Worm (Caenorhabditis elegans) whole organism, L1 larva: ENCODE results near the gene srgp-1.

Experiments used
- C04F5.9 ChIP-seq: sonication (generic microtip); optimal IDR thresholded peaks from 2 replicates; lab custom pipeline; 2016; ENCODE audit warnings: missing genetic modification characterization, missing compliant biosample characterization
- C16A3.4 ChIP-seq: fragments of 150-350 bp; optimal IDR thresholded peaks from 2 replicates; lab custom pipeline; 2014; ENCODE audit warnings: missing biosample characterization, missing genetic modification characterization
- aha-1 ChIP-seq: fragments of 150-350 bp; optimal IDR thresholded peaks from 2 replicates; lab custom pipeline; 2014; ENCODE audit warnings: missing biosample characterization, missing genetic modification characterization
- alr-1 ChIP-seq: fragments of 200-800 bp; sonication (Bioruptor generic); optimal IDR thresholded peaks from 2 replicates; lab custom pipeline; 2018; ENCODE audit warnings: borderline replicate concordance, mild to moderate bottlenecking, missing genetic modification characterization, missing compliant biosample characterization
- ces-1 ChIP-seq: fragments of 150-350 bp; optimal IDR thresholded peaks from 2 replicates; lab custom pipeline; 2014; ENCODE audit warnings: missing biosample characterization, missing genetic modification reagents, missing genetic modification characterization
- dsc-1 ChIP-seq: sonication (generic microtip); optimal IDR thresholded peaks from 2 replicates; lab custom pipeline; 2016; ENCODE audit warnings: mild to moderate bottlenecking, missing genetic modification characterization, missing compliant biosample characterization
- efl-1 ChIP-seq, 4 experiments: fragments of 150-350 bp; optimal IDR thresholded peaks in 3 of 4; peaks in 1 of 4; 1 replicate in 1 of 4; 2 replicates in 3 of 4; lab custom pipeline; 2014; ENCODE audit warnings: missing biosample characterization in 2 of 4, missing genetic modification characterization in 2 of 4, missing genetic modification reagents in 2 of 4
- egl-27 ChIP-seq, 2 experiments: fragments of 150-350 bp in 1 of 2; sonication (generic microtip); optimal IDR thresholded peaks; 3 replicates each; lab custom pipeline; 2017 to 2018; ENCODE audit warnings: missing biosample characterization in 2 of 2, missing genetic modification characterization in 2 of 2, missing genetic modification reagents in 2 of 2
- elt-2 ChIP-seq: sonication (generic microtip); optimal IDR thresholded peaks from 2 replicates; lab custom pipeline; 2016; ENCODE audit warnings: missing genetic modification characterization, mild to moderate bottlenecking, inconsistent platforms, missing compliant biosample characterization, missing genetic modification reagents
- fkh-10 ChIP-seq: sonication (generic microtip); optimal IDR thresholded peaks from 2 replicates; lab custom pipeline; 2017; ENCODE audit warnings: missing biosample characterization, missing genetic modification reagents, missing genetic modification characterization
- fkh-8 ChIP-seq: sonication (generic microtip); optimal IDR thresholded peaks from 2 replicates; lab custom pipeline; 2016; ENCODE audit warnings: mild to moderate bottlenecking, missing genetic modification characterization, missing compliant biosample characterization
- hlh-17 ChIP-seq: fragments of 200-800 bp; sonication (Bioruptor generic); optimal IDR thresholded peaks from 2 replicates; lab custom pipeline; 2018; ENCODE audit warnings: missing genetic modification characterization, mild to moderate bottlenecking, missing compliant biosample characterization, moderate library complexity, borderline replicate concordance
- hpl-2 ChIP-seq: fragments of 150-350 bp; optimal IDR thresholded peaks from 2 replicates; lab custom pipeline; 2014; ENCODE audit warnings: missing biosample characterization, missing genetic modification reagents, missing genetic modification characterization
- irx-1 ChIP-seq: sonication (generic microtip); optimal IDR thresholded peaks from 2 replicates; lab custom pipeline; 2016; ENCODE audit warnings: missing genetic modification characterization, missing compliant biosample characterization
- isw-1 ChIP-seq: fragments of 200-800 bp; sonication (Bioruptor generic); IDR thresholded peaks from 2 replicates; pipeline ENCODE4 v1.3.6; 2022; ENCODE audit warnings: missing genetic modification characterization, missing compliant biosample characterization
- lin-14 ChIP-seq: fragments of 200-800 bp; sonication (Bioruptor generic); optimal IDR thresholded peaks from 2 replicates; lab custom pipeline; 2018; ENCODE audit warnings: mild to moderate bottlenecking, missing genetic modification characterization, moderate library complexity, missing compliant biosample characterization
- mep-1 ChIP-seq: fragments of 150-350 bp; optimal IDR thresholded peaks from 2 replicates; lab custom pipeline; 2014; ENCODE audit warnings: missing biosample characterization, missing genetic modification characterization
- nhr-11 ChIP-seq: fragments of 150-350 bp; optimal IDR thresholded peaks from 2 replicates; lab custom pipeline; 2014; ENCODE audit warnings: missing biosample characterization, missing genetic modification characterization
- nhr-19 ChIP-seq: fragments of 200-800 bp; sonication (Bioruptor generic); conservative IDR thresholded peaks from 2 replicates; pipeline ENCODE4 v1.3.6; 2022; ENCODE audit warnings: missing genetic modification characterization, missing compliant biosample characterization
- nhr-77 ChIP-seq: fragments of 150-350 bp; optimal IDR thresholded peaks from 2 replicates; lab custom pipeline; 2014; ENCODE audit warnings: missing biosample characterization, missing genetic modification characterization
- nhr-84 ChIP-seq: sonication (generic microtip); optimal IDR thresholded peaks from 2 replicates; lab custom pipeline; 2017; ENCODE audit warnings: missing biosample characterization, missing genetic modification characterization
- nhr-90 ChIP-seq: sonication (generic microtip); optimal IDR thresholded peaks from 2 replicates; lab custom pipeline; 2016; ENCODE audit warnings: mild to moderate bottlenecking, missing genetic modification characterization, missing compliant biosample characterization; ENCODE audit not compliant: poor library complexity
- pag-3 ChIP-seq: sonication (generic microtip); optimal IDR thresholded peaks from 2 replicates; lab custom pipeline; 2017; ENCODE audit warnings: missing genetic modification characterization, mild to moderate bottlenecking, missing compliant biosample characterization, antibody characterized with exemption, borderline replicate concordance; ENCODE audit not compliant: insufficient read depth
- rnt-1 ChIP-seq: sonication (generic microtip); optimal IDR thresholded peaks from 2 replicates; lab custom pipeline; 2016; ENCODE audit warnings: mild to moderate bottlenecking, missing genetic modification characterization, moderate library complexity, missing compliant biosample characterization
- skn-1 ChIP-seq: fragments of 150-350 bp; optimal IDR thresholded peaks from 2 replicates; lab custom pipeline; 2014; ENCODE audit warnings: missing biosample characterization, missing genetic modification characterization
- snpc-4 ChIP-seq: fragments of 150-350 bp; optimal IDR thresholded peaks from 2 replicates; lab custom pipeline; 2014; ENCODE audit warnings: missing biosample characterization, missing genetic modification characterization
- sptf-1 ChIP-seq: fragments of 150-350 bp; optimal IDR thresholded peaks from 2 replicates; lab custom pipeline; 2014; ENCODE audit warnings: missing biosample characterization, missing genetic modification characterization
- unc-130 ChIP-seq: fragments of 150-350 bp; optimal IDR thresholded peaks from 2 replicates; lab custom pipeline; 2017; ENCODE audit warnings: missing biosample characterization, missing genetic modification characterization, inconsistent platforms
- unc-30 ChIP-seq: sonication (generic microtip); optimal IDR thresholded peaks from 2 replicates; lab custom pipeline; 2017; ENCODE audit warnings: missing biosample characterization, missing genetic modification characterization
- unc-86 ChIP-seq: sonication (generic microtip); optimal IDR thresholded peaks from 2 replicates; lab custom pipeline; 2016; ENCODE audit warnings: missing genetic modification characterization, missing compliant biosample characterization
- zip-4 ChIP-seq: fragments of 200-800 bp; sonication (Bioruptor generic); optimal IDR thresholded peaks from 2 replicates; lab custom pipeline; 2018; ENCODE audit warnings: mild to moderate bottlenecking, missing genetic modification characterization, moderate library complexity, missing compliant biosample characterization
- ztf-11 ChIP-seq, 2 experiments: sonication (generic microtip); optimal IDR thresholded peaks; 2 replicates each; lab custom pipeline; 2016 to 2017; ENCODE audit warnings: missing genetic modification characterization in 2 of 2, missing biosample characterization in 1 of 2, missing compliant biosample characterization in 1 of 2
- ztf-4 ChIP-seq: fragments of 150-350 bp; optimal IDR thresholded peaks from 2 replicates; lab custom pipeline; 2014; ENCODE audit warnings: missing biosample characterization, missing genetic modification characterization

The srgp-1 gene

DNA sequence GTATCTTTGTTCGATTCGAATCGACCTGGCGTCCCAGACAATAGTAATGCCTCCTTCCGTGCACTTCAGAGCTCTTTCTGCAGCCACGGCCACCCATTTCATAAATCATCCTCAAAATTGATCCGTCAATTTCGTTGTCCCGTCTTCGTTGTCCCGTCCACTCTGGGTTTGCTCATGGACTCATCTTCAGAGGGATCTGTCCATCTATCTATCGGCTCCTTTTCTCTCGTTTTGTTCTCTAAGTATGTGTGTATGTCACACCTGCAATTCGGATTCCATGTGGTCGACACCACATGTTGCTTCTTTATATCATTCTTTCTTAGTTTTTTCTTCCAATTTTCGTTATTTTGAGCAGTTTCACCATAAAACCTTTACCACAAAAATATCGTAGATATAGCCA lies 2.2 kb downstream of the srgp-1 start (continued):
- TF ChIP-seq unc-86 (tag; lab: Kevin White, UChicago) (no peak), ztf-11 (tag; optimal IDR thresholded peaks at IDR 0.05; lab: Kevin White, UChicago) (no peak), hpl-2 (GFP tag; lab: Kevin White, UChicago) (no peak), unc-30 (tag; lab: Kevin White, UChicago) (no peak), irx-1 (no peak), unc-130 (tag; lab: Kevin White, UChicago) (peak; percentile 8), mep-1 (tag; lab: Kevin White, UChicago) (no peak), ztf-4 (tag; lab: Kevin White, UChicago) (no peak), dsc-1 (tag; lab: Kevin White, UChicago) (peak; percentile 66), skn-1 (tag; lab: Kevin White, UChicago) (no peak), pag-3 (tag; lab: Kevin White, UChicago) (no peak)

DNA sequence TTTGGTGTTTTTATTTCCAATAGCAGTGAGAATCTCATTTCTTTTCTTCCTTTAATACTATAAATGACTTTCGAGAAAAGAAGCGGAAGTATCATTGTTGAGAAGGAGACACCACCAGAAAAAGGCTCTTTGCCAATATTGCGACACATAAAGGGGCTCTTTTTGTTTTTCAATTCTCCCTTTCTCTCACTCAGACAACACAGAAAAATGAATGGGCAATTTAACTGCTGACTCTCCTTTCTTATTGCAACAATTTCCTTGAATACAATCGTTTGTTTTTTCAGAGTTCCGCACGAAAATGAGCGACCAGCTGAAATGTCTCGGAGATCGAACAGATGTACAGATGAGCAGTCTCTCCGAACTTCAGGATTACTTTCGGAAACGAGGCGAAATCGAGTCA lies 4.0 kb downstream of the srgp-1 start:
- TF ChIP-seq nhr-11 (tag; lab: Kevin White, UChicago) = no peak
- no peak for TF ChIP-seq C16A3.4 (tag; lab: Kevin White, UChicago)
- TF ChIP-seq isw-1 (GFP tag; lab: Robert Waterston, UW) = no peak
- TF ChIP-seq lin-14 (GFP tag; lab: Kevin White, UChicago) = peak; percentile 25
- TF ChIP-seq ces-1 (GFP tag; lab: Kevin White, UChicago) = no peak

DNA sequence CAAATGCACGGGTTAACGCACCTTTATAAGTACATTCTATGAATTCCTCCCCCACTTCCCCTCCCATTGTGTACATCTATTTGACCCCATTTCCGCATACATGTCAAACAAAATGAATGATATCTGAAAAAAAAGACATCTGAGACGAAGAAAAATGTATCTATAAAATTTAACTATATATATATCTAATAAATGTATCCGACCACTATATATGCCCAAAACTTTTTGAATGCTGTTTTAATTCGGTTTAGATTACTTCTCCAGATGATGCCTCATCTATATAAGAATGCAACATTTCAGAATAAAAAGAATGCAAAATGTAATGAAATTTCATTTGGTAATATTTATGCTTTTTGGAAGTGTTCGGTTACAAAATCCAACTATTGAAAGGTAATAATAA lies 8.2 kb downstream of the srgp-1 start, which contains the start of gene rib-1:
rib-1 (plus strand) TSS at position 301 of the 400 bp plus-strand sequence.
- TF ChIP-seq C04F5.9 (tag; lab: Kevin White, UChicago) (no peak), alr-1 (no peak), dsc-1 (tag; lab: Kevin White, UChicago) (peak; percentile 60)

DNA sequence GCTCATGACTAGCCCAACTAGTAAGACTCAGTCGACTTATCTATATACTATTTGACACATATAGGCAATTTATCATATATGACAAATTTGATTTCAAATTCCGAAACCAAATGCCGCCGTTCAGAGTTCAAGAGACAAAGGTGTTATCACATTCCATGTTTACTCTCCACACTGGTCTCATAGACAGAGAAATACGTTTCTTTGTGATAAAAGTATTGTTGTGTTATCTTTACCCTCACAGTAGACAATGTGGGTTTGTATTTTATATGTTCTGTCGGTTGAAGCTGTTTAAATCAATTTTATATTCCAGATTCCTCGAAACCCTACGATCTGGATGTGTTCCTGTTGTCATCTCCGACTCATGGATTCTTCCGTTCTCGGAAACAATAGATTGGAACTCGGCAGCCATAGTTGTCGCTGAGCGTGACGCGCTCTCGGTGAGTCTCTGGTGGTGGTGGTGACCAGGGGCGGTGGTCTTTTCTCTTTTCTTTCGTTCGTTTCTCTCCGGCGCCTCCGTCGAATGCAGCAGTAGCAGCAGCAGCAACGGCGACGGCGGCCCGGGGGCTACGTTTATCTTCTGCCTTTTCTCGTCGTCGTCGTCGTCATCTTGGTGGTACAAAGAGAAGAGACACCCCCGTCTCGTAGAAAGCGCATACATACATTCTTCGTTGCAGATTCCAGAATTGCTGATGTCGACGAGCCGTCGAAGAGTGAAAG lies 12.3 kb downstream of the srgp-1 start:
- TF ChIP-seq aha-1 (tag; lab: Kevin White, UChicago) = no peak
- no peak for TF ChIP-seq efl-1 (optimal IDR thresholded peaks at IDR 0.05; lab: Kevin White, UChicago)
- TF ChIP-seq efl-1 (GFP tag; optimal IDR thresholded peaks at IDR 0.05 in 1 of 2; lab: Kevin White, UChicago) = peak in 1 of 2 experiments; percentile 78
- TF ChIP-seq sptf-1 (tag; lab: Kevin White, UChicago) = no peak
- peak; percentile 0 for TF ChIP-seq lin-14 (GFP tag; lab: Kevin White, UChicago)
- peak; percentile 44 for TF ChIP-seq elt-2 (tag; lab: Kevin White, UChicago)
- TF ChIP-seq, all 84 proteins: peak for 3

DNA sequence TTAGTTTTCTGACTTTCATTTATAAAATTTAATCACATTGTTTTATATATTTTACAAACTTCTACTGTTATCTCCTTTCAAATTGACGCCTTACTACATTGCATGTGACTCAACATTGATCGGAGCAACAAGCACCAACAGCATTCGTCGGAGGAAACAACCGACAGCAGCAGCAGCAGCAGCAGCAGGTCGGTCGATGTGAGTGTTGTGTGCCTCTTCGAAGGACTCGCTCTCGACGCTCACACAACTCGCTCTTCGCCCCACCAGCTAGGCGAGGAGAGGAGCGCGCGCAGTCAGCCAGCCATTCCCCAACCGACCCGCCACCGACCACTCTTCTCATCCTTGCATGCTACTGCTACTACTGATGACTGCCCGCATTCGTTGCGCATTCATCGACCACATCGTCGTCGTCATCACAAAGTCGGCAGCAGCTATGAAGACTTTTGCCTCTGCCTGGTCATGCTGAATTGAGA lies 13.6 kb downstream of the srgp-1 start, which contains the start of gene F12F6.1:
F12F6.1 (plus strand) TSS at position 51 of the 473 bp plus-strand sequence.
- peak; percentile 2 for TF ChIP-seq rnt-1 (tag; lab: Kevin White, UChicago)
- peak; percentile 25 for TF ChIP-seq lin-14 (GFP tag; lab: Kevin White, UChicago)
- peak; percentile 16 for TF ChIP-seq fkh-8
- no peak for TF ChIP-seq zip-4 (GFP tag; lab: Kevin White, UChicago)
- peak; percentile 52 for TF ChIP-seq elt-2 (tag; lab: Kevin White, UChicago)
- TF ChIP-seq, all 84 proteins: peak for 4

DNA sequence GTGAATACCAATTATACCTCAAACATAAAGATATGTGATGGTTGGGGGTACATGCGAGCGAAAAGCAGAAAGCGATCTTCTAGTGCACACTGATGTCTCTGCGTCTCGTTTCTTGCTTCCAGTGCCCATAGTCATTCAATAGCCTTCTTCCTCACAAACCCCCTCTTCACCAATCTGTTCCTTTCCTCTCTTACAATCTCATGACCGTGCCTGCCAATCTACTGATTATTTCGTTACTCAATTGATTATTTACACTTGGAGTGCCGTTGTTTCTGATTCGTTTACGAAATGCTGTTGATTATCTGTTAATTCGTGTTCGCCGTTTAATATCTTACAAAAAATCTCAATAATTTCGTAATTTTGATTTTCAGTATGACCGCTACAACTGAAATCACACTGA lies 14.6 kb downstream of the srgp-1 start:
- peak; percentile 3 for TF ChIP-seq lin-14 (GFP tag; lab: Kevin White, UChicago)
- TF ChIP-seq hlh-17 (GFP tag; lab: Kevin White, UChicago) = no peak

DNA sequence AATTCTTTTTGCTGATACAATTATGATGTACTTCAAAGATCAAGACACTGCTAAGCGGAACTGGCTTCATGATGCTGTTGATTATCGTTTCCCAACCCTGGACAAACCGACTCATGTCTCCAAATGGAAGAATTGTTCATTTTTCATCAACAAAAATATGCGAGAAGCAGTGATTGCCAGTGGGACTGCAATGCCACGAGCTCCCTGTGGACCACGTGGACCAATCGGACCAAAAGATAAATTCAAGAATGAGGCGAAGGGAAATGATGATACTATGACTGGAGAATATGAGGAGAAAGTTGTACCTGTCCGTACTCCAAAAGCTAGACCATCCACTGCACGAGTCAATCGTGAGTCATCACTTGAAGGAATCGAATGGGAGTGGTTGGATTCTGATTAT lies 16.2 kb downstream of the srgp-1 start:
- TF ChIP-seq nhr-84 (no peak), fkh-8 (no peak), nhr-19 (no peak), egl-27 (tag; optimal IDR thresholded peaks at IDR 0.05; lab: Kevin White, UChicago) (no peak), nhr-90 (tag; lab: Kevin White, UChicago) (no peak), ztf-4 (tag; lab: Kevin White, UChicago) (no peak), nhr-77 (tag; lab: Kevin White, UChicago) (no peak), fkh-10 (GFP tag; lab: Kevin White, UChicago) (no peak), hpl-2 (GFP tag; lab: Kevin White, UChicago) (no peak), snpc-4 (no peak)
